Fruit fly (Drosophila melanogaster) whole organism, embryonic: ENCODE data around the gene CG6012.

Source experiments
- Adf1 ChIP-seq: fragments of 200-800 bp; sonication (Bioruptor generic); IDR thresholded peaks from 2 replicates; pipeline ENCODE4 v1.3.6; 2022; ENCODE audit warnings: missing biosample characterization, missing genetic modification characterization
- B-H2 ChIP-seq: fragments of 200-800 bp; sonication (Bioruptor generic); optimal IDR thresholded peaks from 2 replicates; lab custom pipeline; 2018; ENCODE audit warnings: missing biosample characterization, mild to moderate bottlenecking, missing genetic modification characterization
- C15 ChIP-seq: fragments of 200-800 bp; sonication (Bioruptor generic); IDR thresholded peaks from 3 replicates; pipeline ENCODE4 v1.3.6; 2022; ENCODE audit warnings: missing biosample characterization, missing genetic modification characterization
- CG13424 ChIP-seq: fragments of 200-800 bp; sonication (Bioruptor generic); optimal IDR thresholded peaks from 2 replicates; lab custom pipeline; 2019; ENCODE audit warnings: missing biosample characterization, mild to moderate bottlenecking, missing genetic modification characterization, moderate library complexity
- CG15479 ChIP-seq: fragments of 200-800 bp; sonication (Bioruptor generic); optimal IDR thresholded peaks from 3 replicates; lab custom pipeline; 2019; ENCODE audit warnings: missing biosample characterization, mild to moderate bottlenecking, missing genetic modification characterization, moderate library complexity
- CG17829 ChIP-seq: fragments of 200-800 bp; optimal IDR thresholded peaks from 2 replicates; lab custom pipeline; 2019; ENCODE audit warnings: missing biosample characterization, mild to moderate bottlenecking, missing genetic modification characterization, moderate library complexity
- CG18619 ChIP-seq: fragments of 200-800 bp; sonication (Bioruptor generic); optimal IDR thresholded peaks from 3 replicates; lab custom pipeline; 2017; ENCODE audit warnings: missing biosample characterization, mild to moderate bottlenecking, missing genetic modification characterization
- CG30403 ChIP-seq: fragments of 200-800 bp; sonication (Bioruptor generic); optimal IDR thresholded peaks from 3 replicates; lab custom pipeline; 2016; ENCODE audit warnings: missing biosample characterization, missing genetic modification characterization
- CG3065 ChIP-seq: fragments of 200-800 bp; sonication (Bioruptor generic); optimal IDR thresholded peaks from 2 replicates; lab custom pipeline; 2016; ENCODE audit warnings: missing biosample characterization, missing genetic modification characterization
- CG31365 ChIP-seq: fragments of 200-800 bp; sonication (Bioruptor generic); optimal IDR thresholded peaks from 2 replicates; lab custom pipeline; 2018; ENCODE audit warnings: missing biosample characterization, mild to moderate bottlenecking, missing genetic modification characterization
- CG3281 ChIP-seq: fragments of 200-800 bp; sonication (Bioruptor generic); optimal IDR thresholded peaks from 3 replicates; lab custom pipeline; 2017; ENCODE audit warnings: missing biosample characterization, mild to moderate bottlenecking, missing genetic modification characterization
- CG3838 ChIP-seq: fragments of 200-800 bp; sonication (Bioruptor generic); optimal IDR thresholded peaks from 3 replicates; lab custom pipeline; 2016; ENCODE audit warnings: missing biosample characterization, missing genetic modification characterization
- CG4282 ChIP-seq: fragments of 200-800 bp; sonication (Bioruptor generic); optimal IDR thresholded peaks from 2 replicates; lab custom pipeline; 2016; ENCODE audit warnings: missing biosample characterization, missing genetic modification characterization
- CG43689 ChIP-seq: fragments of 200-800 bp; sonication (Bioruptor generic); IDR thresholded peaks from 2 replicates; pipeline ENCODE4 v1.3.6; 2022; ENCODE audit warnings: missing biosample characterization, missing genetic modification characterization
- CG4854 ChIP-seq: fragments of 200-800 bp; sonication (Bioruptor generic); optimal IDR thresholded peaks from 2 replicates; lab custom pipeline; 2016; ENCODE audit warnings: missing biosample characterization, missing genetic modification characterization, inconsistent platforms
- CrebB ChIP-seq: fragments of 200-800 bp; sonication (Bioruptor generic); optimal IDR thresholded peaks from 3 replicates; lab custom pipeline; 2018; ENCODE audit warnings: missing biosample characterization, mild to moderate bottlenecking, missing genetic modification characterization
- Dref ChIP-seq: fragments of 200-800 bp; sonication (Bioruptor generic); IDR thresholded peaks from 2 replicates; pipeline ENCODE4 v1.3.6; 2022; ENCODE audit warnings: missing biosample characterization, missing genetic modification characterization
- E2f1 ChIP-seq: fragments of 200-800 bp; sonication (Bioruptor generic); IDR thresholded peaks from 2 replicates; pipeline ENCODE4 v1.3.6; 2022; ENCODE audit warnings: missing biosample characterization, missing genetic modification characterization
- Eip74EF ChIP-seq, 2 experiments: fragments of 200-800 bp in 1 of 2; fragments of >200 bp in 1 of 2; sonication (Bioruptor generic) in 1 of 2; optimal IDR thresholded peaks; 2 replicates each; lab custom pipeline; 2017 to 2019; ENCODE audit warnings: missing biosample characterization in 2 of 2, missing genetic modification characterization in 2 of 2, mild to moderate bottlenecking in 1 of 2, moderate library complexity in 1 of 2
- HLH4C ChIP-seq: fragments of 200-800 bp; sonication (Bioruptor generic); IDR thresholded peaks from 3 replicates; pipeline ENCODE4 v1.3.6; 2022; ENCODE audit warnings: missing biosample characterization, missing genetic modification characterization; ENCODE audit not compliant: partially characterized antibody
- Hr39 ChIP-seq: fragments of >200 bp; optimal IDR thresholded peaks from 2 replicates; lab custom pipeline; 2017
- Lpt ChIP-seq: fragments of >200 bp; optimal IDR thresholded peaks from 2 replicates; lab custom pipeline; 2018; ENCODE audit warnings: missing biosample characterization, missing genetic modification characterization
- Meics ChIP-seq: fragments of 200-800 bp; sonication (Bioruptor generic); optimal IDR thresholded peaks from 2 replicates; lab custom pipeline; 2017; ENCODE audit warnings: missing biosample characterization, mild to moderate bottlenecking, missing genetic modification characterization
- Rx ChIP-seq: fragments of 200-800 bp; sonication (Bioruptor generic); IDR thresholded peaks from 2 replicates; pipeline ENCODE4 v1.3.6; 2022; ENCODE audit warnings: missing biosample characterization, missing genetic modification characterization
- Xrp1 ChIP-seq: fragments of 200-800 bp; sonication (Bioruptor generic); IDR thresholded peaks from 2 replicates; pipeline ENCODE4 v1.3.6; 2022; ENCODE audit warnings: missing biosample characterization, missing genetic modification characterization
- bab2 ChIP-seq: fragments of 200-800 bp; sonication (Bioruptor generic); optimal IDR thresholded peaks from 2 replicates; lab custom pipeline; 2016; ENCODE audit warnings: missing biosample characterization, missing genetic modification characterization
- bsh ChIP-seq, 2 experiments: fragments of 200-800 bp; sonication (Bioruptor generic); optimal IDR thresholded peaks; 2 replicates each; lab custom pipeline; 2017 to 2018; ENCODE audit warnings: mild to moderate bottlenecking in 2 of 2, missing biosample characterization in 2 of 2, missing genetic modification characterization in 2 of 2, moderate library complexity in 1 of 2
- cas ChIP-seq: fragments of 200-800 bp; sonication (Bioruptor generic); IDR thresholded peaks from 2 replicates; pipeline ENCODE4 v1.3.6; 2022; ENCODE audit warnings: missing biosample characterization, missing genetic modification characterization
- croc ChIP-seq: fragments of 200-800 bp; sonication (Bioruptor generic); conservative IDR thresholded peaks from 3 replicates; pipeline ENCODE4 v1.3.6; 2022; ENCODE audit warnings: missing biosample characterization, missing genetic modification characterization
- da ChIP-seq: fragments of 200-800 bp; sonication (Bioruptor generic); optimal IDR thresholded peaks from 2 replicates; lab custom pipeline; 2016; ENCODE audit warnings: missing biosample characterization, missing genetic modification characterization
- disco-r ChIP-seq: fragments of 200-800 bp; sonication (Bioruptor generic); optimal IDR thresholded peaks from 2 replicates; lab custom pipeline; 2016; ENCODE audit warnings: missing biosample characterization, missing genetic modification characterization
- eve ChIP-seq, 2 experiments: fragments of >200 bp; optimal IDR thresholded peaks; 2 replicates each; lab custom pipeline; 2017; ENCODE audit warnings: missing biosample characterization in 2 of 2, missing genetic modification characterization in 2 of 2
- insv ChIP-seq, 2 experiments: fragments of 200-800 bp; sonication (Bioruptor generic); optimal IDR thresholded peaks; 3 replicates each; lab custom pipeline; 2016 to 2018; ENCODE audit warnings: missing biosample characterization in 2 of 2, missing genetic modification characterization in 2 of 2
- kah ChIP-seq: fragments of 200-800 bp; sonication (Bioruptor generic); optimal IDR thresholded peaks from 2 replicates; lab custom pipeline; 2018; ENCODE audit warnings: missing biosample characterization, mild to moderate bottlenecking, missing genetic modification characterization
- luna ChIP-seq: fragments of 200-800 bp; sonication (Bioruptor generic); optimal IDR thresholded peaks from 2 replicates; lab custom pipeline; 2016; ENCODE audit warnings: missing biosample characterization, missing genetic modification characterization
- nerfin-1 ChIP-seq: fragments of 200-800 bp; sonication (Bioruptor generic); optimal IDR thresholded peaks from 3 replicates; lab custom pipeline; 2019; ENCODE audit warnings: missing biosample characterization, mild to moderate bottlenecking, missing genetic modification characterization, moderate library complexity
- nerfin-2 ChIP-seq: fragments of 200-800 bp; sonication (Bioruptor generic); IDR thresholded peaks from 2 replicates; pipeline ENCODE4 v1.3.6; 2022; ENCODE audit warnings: missing biosample characterization, missing genetic modification characterization; ENCODE audit not compliant: partially characterized antibody
- nmo ChIP-seq: fragments of 200-800 bp; sonication (Bioruptor generic); optimal IDR thresholded peaks from 2 replicates; lab custom pipeline; 2018; ENCODE audit warnings: missing biosample characterization, mild to moderate bottlenecking, missing genetic modification characterization, moderate library complexity
- prd ChIP-seq, 3 experiments: fragments of >200 bp in 2 of 3; fragments of 200-800 bp in 1 of 3; sonication (Bioruptor generic) in 1 of 3; optimal IDR thresholded peaks in 2 of 3; IDR thresholded peaks in 1 of 3; 2 replicates in 2 of 3; 3 replicates in 1 of 3; pipeline versions ENCODE4 v1.3.6 to Lab custom; 2017 to 2022; ENCODE audit warnings: missing biosample characterization in 1 of 3, missing genetic modification characterization in 1 of 3
- pum ChIP-seq: fragments of 200-800 bp; sonication (Bioruptor generic); optimal IDR thresholded peaks from 2 replicates; lab custom pipeline; 2016; ENCODE audit warnings: missing biosample characterization, missing genetic modification characterization
- sr ChIP-seq: fragments of 200-800 bp; sonication (Bioruptor generic); IDR thresholded peaks from 3 replicates; pipeline ENCODE4 v1.3.6; 2022; ENCODE audit warnings: missing biosample characterization, missing genetic modification characterization

The CG6012 gene

dm6 chr2L:16887660-16888573, 26.6 kb upstream of the CG6012 start, which contains the start of the genes osi and tweek (continued):
- TF ChIP-seq CG3065 (GFP tag; lab: Kevin White, UChicago), result no peak
- peak; percentile 25 for TF ChIP-seq disco-r (GFP tag; lab: Kevin White, UChicago)
- TF ChIP-seq CG43689 (GFP tag; lab: Robert Waterston, UW), result no peak; the same call in 1 of the 2 replicates
- peak; percentile 75 for TF ChIP-seq CG13424 (tag; lab: Kevin White, UChicago)
- no peak; the same call in 2 of the 3 replicates for TF ChIP-seq croc (GFP tag; lab: Robert Waterston, UW)
- peak in 1 of 2 experiments; percentile 9 for TF ChIP-seq insv (GFP tag; optimal IDR thresholded peaks at IDR 0.05; lab: Kevin White, UChicago)
- 0 out of 2 replicates have a peak, but pooled peaks have one; percentile 14 for TF ChIP-seq Adf1
- TF ChIP-seq E2f1 (GFP tag; lab: Robert Waterston, UW), result peak; percentile 13; the same call in 1 of the 2 replicates
- TF ChIP-seq CG3281 (GFP tag; lab: Kevin White, UChicago), result no peak
- no peak for TF ChIP-seq prd (optimal IDR thresholded peaks at IDR 0.05; lab: Kevin White, UChicago)
- peak; percentile 44; the same call in 2 of the 3 replicates for TF ChIP-seq prd (GFP tag; IDR thresholded peaks at IDR 0.05; lab: Robert Waterston, UW)
- TF ChIP-seq CG3838 (GFP tag; lab: Kevin White, UChicago), result peak; percentile 17
- TF ChIP-seq B-H2 (GFP tag; lab: Kevin White, UChicago), result peak; percentile 28
- peak; percentile 40 for TF ChIP-seq Dref (GFP tag; lab: Robert Waterston, UW)
- TF ChIP-seq Rx (GFP tag; lab: Robert Waterston, UW), result no peak
- TF ChIP-seq nmo (GFP tag; lab: Kevin White, UChicago), result peak; percentile 77
- TF ChIP-seq bab2 (GFP tag; lab: Kevin White, UChicago), result peak; percentile 29
- TF ChIP-seq CrebB, result no peak
- no peak for TF ChIP-seq cas (GFP tag; lab: Robert Waterston, UW)
- no peak for TF ChIP-seq eve (GFP tag; optimal IDR thresholded peaks at IDR 0.05; lab: Kevin White, UChicago)
- no peak for TF ChIP-seq sr
- peak; percentile 26 for TF ChIP-seq nerfin-1 (tag; lab: Kevin White, UChicago)
- no peak for TF ChIP-seq luna (GFP tag; lab: Kevin White, UChicago)
- TF ChIP-seq CG31365 (tag; lab: Kevin White, UChicago), result no peak
- no peak for TF ChIP-seq Eip74EF (GFP tag; optimal IDR thresholded peaks at IDR 0.05; lab: Kevin White, UChicago)
- TF ChIP-seq HLH4C (GFP tag; lab: Robert Waterston, UW), result peak; percentile 81
- no peak for TF ChIP-seq Meics (GFP tag; lab: Kevin White, UChicago)
- TF ChIP-seq Lpt, result no peak
- TF ChIP-seq pum (GFP tag; lab: Kevin White, UChicago), result peak; percentile 44
- peak; percentile 4 for TF ChIP-seq da (GFP tag; lab: Kevin White, UChicago)
- peak; percentile 60 for TF ChIP-seq CG17829
- TF ChIP-seq C15 (GFP tag; lab: Robert Waterston, UW), result no peak
- TF ChIP-seq Hr39 (lab: Kevin White, UChicago), result no peak
- TF ChIP-seq bsh (GFP tag; optimal IDR thresholded peaks at IDR 0.05; lab: Kevin White, UChicago), result no peak
- TF ChIP-seq CG4854 (GFP tag; lab: Kevin White, UChicago), result no peak
- peak; percentile 59 for TF ChIP-seq CG18619 (GFP tag; lab: Kevin White, UChicago)
- no peak for TF ChIP-seq CG4282 (GFP tag; lab: Kevin White, UChicago)
- peak; percentile 40 for TF ChIP-seq nerfin-2 (GFP tag; lab: Robert Waterston, UW)
- no peak for TF ChIP-seq kah (GFP tag; lab: Kevin White, UChicago)
- no peak for TF ChIP-seq CG15479 (GFP tag; lab: Kevin White, UChicago)
- peak; percentile 87 for TF ChIP-seq CG30403 (GFP tag; lab: Kevin White, UChicago)
- no peak for TF ChIP-seq Xrp1 (GFP tag; lab: Robert Waterston, UW)
- TF ChIP-seq, all 482 proteins: peak for 243
